Worm (Caenorhabditis elegans): Measurements from ENCODE around the gene W08F4.12.
A peak's percentile ranks its signal among the peaks of the same experiment; 100 is the strongest.
"Not testable (repeated sequence)": the region's sequence is repeated elsewhere in the genome, so short reads cannot be mapped to it uniquely, and the experiment has no call there.

Gene W08F4.12

ce11 chrII:624443-624842 lies 40.2 kb upstream of the W08F4.12 start, which contains the start of gene T04B8.5:
Gene T04B8.5, minus strand, starts transcription at chrII:624543.
- TF ChIP-seq zip-8 (tag; optimal IDR thresholded peaks at IDR 0.05), result peak; percentile 86
- TF ChIP-seq sptf-1 (tag; optimal IDR thresholded peaks at IDR 0.05), result no peak

ce11 chrII:622478-622877 lies 38.3 kb upstream of the W08F4.12 start:
- TF ChIP-seq sptf-1 (tag; optimal IDR thresholded peaks at IDR 0.05) (peak; percentile 10), hlh-1 (tag; optimal IDR thresholded peaks at IDR 0.05) (peak; percentile 39), ces-1 (GFP tag; optimal IDR thresholded peaks at IDR 0.05) (peak; percentile 61), unc-120 (tag; optimal IDR thresholded peaks at IDR 0.05; ENCODE audit: poor library complexity, severe bottlenecking) (peak; percentile 83), lin-32 (GFP tag; optimal IDR thresholded peaks at IDR 0.05) (peak; percentile 81), ceh-83 (GFP tag; optimal IDR thresholded peaks at IDR 0.05) (no peak), mep-1 (tag; optimal IDR thresholded peaks at IDR 0.05) (peak; percentile 66), unc-62 (GFP tag; optimal IDR thresholded peaks at IDR 0.05) (peak; percentile 17), pha-4 (tag; optimal IDR thresholded peaks at IDR 0.05) (peak; percentile 39), mab-5 (tag; optimal IDR thresholded peaks at IDR 0.05) (no peak)

ce11 chrII:621141-621540 lies 36.9 kb upstream of the W08F4.12 start:
- TF ChIP-seq ztf-11 (tag; optimal IDR thresholded peaks at IDR 0.05) (no peak), hlh-1 (tag; optimal IDR thresholded peaks at IDR 0.05) (no peak), lsy-2 (tag; optimal IDR thresholded peaks at IDR 0.05) (no peak), lin-13 (tag; optimal IDR thresholded peaks at IDR 0.05) (no peak), mab-5 (tag; optimal IDR thresholded peaks at IDR 0.05) (no peak), tbx-8 (GFP tag; optimal IDR thresholded peaks at IDR 0.05) (no peak), flh-1 (GFP tag; optimal IDR thresholded peaks at IDR 0.05) (no peak), ham-2 (GFP tag; optimal IDR thresholded peaks at IDR 0.05) (no peak), pha-4 (tag; optimal IDR thresholded peaks at IDR 0.05) (no peak), mls-2 (tag; optimal IDR thresholded peaks at IDR 0.05) (no peak), nhr-2 (tag; optimal IDR thresholded peaks at IDR 0.05) (no peak), ceh-39 (tag; optimal IDR thresholded peaks at IDR 0.05) (no peak)

ce11 chrII:614701-615100 lies 30.5 kb upstream of the W08F4.12 start:
- TF ChIP-seq elt-1 (tag; optimal IDR thresholded peaks at IDR 0.05; ENCODE audit: borderline replicate concordance, insufficient read depth) (no peak), lsy-2 (tag; optimal IDR thresholded peaks at IDR 0.05) (no peak), mep-1 (tag; optimal IDR thresholded peaks at IDR 0.05) (no peak), nhr-12 (tag; optimal IDR thresholded peaks at IDR 0.05) (no peak)

- not testable (repeated sequence) for TF ChIP-seq nhr-76 (tag; optimal IDR thresholded peaks at IDR 0.05); nhr-2 (tag; optimal IDR thresholded peaks at IDR 0.05); ceh-43 (GFP tag; optimal IDR thresholded peaks at IDR 0.05)
Observed at ce11 chrII:612361-612760, 28.1 kb upstream of the W08F4.12 start, which contains the start of gene clec-118. Gene clec-118, minus strand, starts transcription at chrII:612461.

- TF ChIP-seq hlh-1 (tag; optimal IDR thresholded peaks at IDR 0.05) (no peak), unc-39 (tag; optimal IDR thresholded peaks at IDR 0.05) (no peak), lin-13 (tag; optimal IDR thresholded peaks at IDR 0.05) (no peak), nhr-28 (tag; optimal IDR thresholded peaks at IDR 0.05) (no peak), mab-5 (tag; optimal IDR thresholded peaks at IDR 0.05) (no peak), ham-2 (GFP tag; optimal IDR thresholded peaks at IDR 0.05) (no peak)
Observed at ce11 chrII:608757-609156, 24.5 kb upstream of the W08F4.12 start, which contains the start of gene W04H10.1. Gene W04H10.1, plus strand, starts transcription at chrII:609057.

- TF ChIP-seq ceh-83 (GFP tag; optimal IDR thresholded peaks at IDR 0.05) (no peak), ztf-11 (tag; optimal IDR thresholded peaks at IDR 0.05) (no peak), tbx-8 (GFP tag; optimal IDR thresholded peaks at IDR 0.05) (no peak), ceh-43 (GFP tag; optimal IDR thresholded peaks at IDR 0.05) (no peak), M03D4.4 (tag; optimal IDR thresholded peaks at IDR 0.05) (no peak), lin-13 (tag; optimal IDR thresholded peaks at IDR 0.05) (no peak), nhr-237 (tag; optimal IDR thresholded peaks at IDR 0.05) (no peak), blmp-1 (tag; optimal IDR thresholded peaks at IDR 0.05) (no peak), elt-3 (tag; optimal IDR thresholded peaks at IDR 0.05) (no peak), mls-2 (tag; optimal IDR thresholded peaks at IDR 0.05) (no peak), cnd-1 (tag; optimal IDR thresholded peaks at IDR 0.05) (no peak), nhr-76 (tag; optimal IDR thresholded peaks at IDR 0.05) (no peak), bed-3 (GFP tag; optimal IDR thresholded peaks at IDR 0.05) (no peak), sem-2 (GFP tag; optimal IDR thresholded peaks at IDR 0.05) (no peak), nhr-12 (tag; optimal IDR thresholded peaks at IDR 0.05) (no peak), lsy-2 (tag; optimal IDR thresholded peaks at IDR 0.05) (no peak), flh-1 (GFP tag; optimal IDR thresholded peaks at IDR 0.05) (no peak)
Observed at ce11 chrII:608341-608740, 24.1 kb upstream of the W08F4.12 start, which contains the start of gene W04H10.6. Gene W04H10.6, minus strand, starts transcription at chrII:608441.

Measured in whole organism, mixed stage, embryonic.